Fruit fly (Drosophila melanogaster) whole organism, pupa: ENCODE results near the gene sls.

Experiments used
- CG10348 ChIP-seq: fragments of 200-800 bp; sonication (Bioruptor generic); IDR thresholded peaks from 2 replicates; pipeline ENCODE4 v1.3.6; 2022; ENCODE audit warnings: missing biosample characterization, missing genetic modification characterization
- CG12605 ChIP-seq: fragments of 200-800 bp; sonication (Bioruptor generic); IDR thresholded peaks from 2 replicates; pipeline ENCODE4 v1.3.6; 2022; ENCODE audit warnings: missing biosample characterization, missing genetic modification characterization
- CG13204 ChIP-seq: fragments of 200-800 bp; sonication (Bioruptor generic); optimal IDR thresholded peaks from 2 replicates; lab custom pipeline; 2018; ENCODE audit warnings: missing biosample characterization, mild to moderate bottlenecking, missing genetic modification characterization, moderate library complexity
- CG14655 ChIP-seq: fragments of 200-800 bp; sonication (Bioruptor generic); optimal IDR thresholded peaks from 3 replicates; lab custom pipeline; 2017; ENCODE audit warnings: mild to moderate bottlenecking, missing biosample characterization, missing genetic modification reagents, missing genetic modification characterization
- CG15710 ChIP-seq: fragments of 200-800 bp; sonication (Bioruptor generic); optimal IDR thresholded peaks from 2 replicates; lab custom pipeline; 2018; ENCODE audit warnings: missing biosample characterization, mild to moderate bottlenecking, missing genetic modification characterization, moderate library complexity
- CG17806 ChIP-seq: fragments of 200-800 bp; sonication (Bioruptor generic); optimal IDR thresholded peaks from 2 replicates; lab custom pipeline; 2018; ENCODE audit warnings: missing biosample characterization, mild to moderate bottlenecking, missing genetic modification characterization, moderate library complexity
- CG32121 ChIP-seq: fragments of 200-800 bp; sonication (Bioruptor generic); IDR thresholded peaks from 2 replicates; pipeline ENCODE4 v1.3.6; 2022; ENCODE audit warnings: missing biosample characterization, missing genetic modification characterization
- CG34367 ChIP-seq: fragments of 200-800 bp; sonication (Bioruptor generic); optimal IDR thresholded peaks from 2 replicates; lab custom pipeline; 2018; ENCODE audit warnings: missing biosample characterization, mild to moderate bottlenecking, missing genetic modification characterization
- CG4496 ChIP-seq: fragments of 200-800 bp; sonication (Bioruptor generic); IDR thresholded peaks from 3 replicates; pipeline ENCODE4 v1.3.6; 2022; ENCODE audit warnings: missing biosample characterization, missing genetic modification characterization
- CG8159 ChIP-seq: fragments of 200-800 bp; sonication (Bioruptor generic); optimal IDR thresholded peaks from 3 replicates; lab custom pipeline; 2018; ENCODE audit warnings: missing biosample characterization, mild to moderate bottlenecking, missing genetic modification characterization, moderate library complexity
- CG8301 ChIP-seq: fragments of 200-800 bp; sonication (Bioruptor generic); optimal IDR thresholded peaks from 2 replicates; lab custom pipeline; 2018; ENCODE audit warnings: missing biosample characterization, mild to moderate bottlenecking, missing genetic modification characterization
- CG9948 ChIP-seq: fragments of 200-800 bp; sonication (Bioruptor generic); optimal IDR thresholded peaks from 2 replicates; lab custom pipeline; 2018; ENCODE audit warnings: missing biosample characterization, mild to moderate bottlenecking, missing genetic modification characterization, moderate library complexity
- D1 ChIP-seq: fragments of 200-800 bp; sonication (Bioruptor generic); optimal IDR thresholded peaks from 2 replicates; lab custom pipeline; 2018; ENCODE audit warnings: missing biosample characterization, mild to moderate bottlenecking, missing genetic modification characterization, moderate library complexity
- EcR ChIP-seq: fragments of 200-800 bp; sonication (Bioruptor generic); optimal IDR thresholded peaks from 3 replicates; lab custom pipeline; 2019; ENCODE audit warnings: missing biosample characterization, missing genetic modification characterization, mild to moderate bottlenecking, moderate library complexity, missing genetic modification reagents
- Ets98B ChIP-seq: fragments of 200-800 bp; sonication (Bioruptor generic); IDR thresholded peaks from 2 replicates; pipeline ENCODE4 v1.3.6; 2022; ENCODE audit warnings: missing biosample characterization, missing genetic modification characterization
- Pif1A ChIP-seq: fragments of 200-800 bp; sonication (Bioruptor generic); optimal IDR thresholded peaks from 3 replicates; lab custom pipeline; 2016; ENCODE audit warnings: missing biosample characterization, missing genetic modification characterization
- Pif1B ChIP-seq: fragments of 200-800 bp; sonication (Bioruptor generic); optimal IDR thresholded peaks from 3 replicates; lab custom pipeline; 2016; ENCODE audit warnings: missing biosample characterization, missing genetic modification characterization
- Snoo ChIP-seq: fragments of 200-800 bp; sonication (Bioruptor generic); optimal IDR thresholded peaks from 3 replicates; lab custom pipeline; 2017; ENCODE audit warnings: missing biosample characterization, mild to moderate bottlenecking, missing genetic modification characterization, inconsistent platforms
- fd96Ca ChIP-seq: fragments of 200-800 bp; sonication (Bioruptor generic); IDR thresholded peaks from 3 replicates; pipeline ENCODE4 v1.3.6; 2022; ENCODE audit warnings: missing biosample characterization, missing genetic modification characterization
- gl ChIP-seq: fragments of 200-800 bp; sonication (Bioruptor generic); optimal IDR thresholded peaks from 2 replicates; lab custom pipeline; 2018; ENCODE audit warnings: missing biosample characterization, mild to moderate bottlenecking, missing genetic modification characterization
- rn ChIP-seq: fragments of 200-800 bp; sonication (Bioruptor generic); IDR thresholded peaks from 2 replicates; pipeline ENCODE4 v1.3.6; 2022; ENCODE audit warnings: missing biosample characterization, missing genetic modification characterization

The sls gene

dm6 chr3L:2162019-2162418, 46.6 kb upstream of the sls start:
- TF ChIP-seq CG12605 (peak; percentile 91), EcR (GFP tag; lab: Kevin White, UChicago) (no peak), Snoo (tag; lab: Kevin White, UChicago) (peak; percentile 82), Pif1B (peak; percentile 80), Pif1A (peak; percentile 87), CG32121 (peak; percentile 95), CG34367 (tag; lab: Kevin White, UChicago) (peak; percentile 53), fd96Ca (GFP tag; lab: Robert Waterston, UW) (peak; percentile 98), CG9948 (tag; lab: Kevin White, UChicago) (peak; percentile 74), Ets98B (GFP tag; lab: Robert Waterston, UW) (peak; percentile 98), CG4496 (GFP tag; lab: Robert Waterston, UW) (peak; percentile 97), gl (tag; lab: Kevin White, UChicago) (peak; percentile 36), D1 (peak; percentile 6), CG14655 (GFP tag; lab: Kevin White, UChicago) (peak; percentile 95), CG10348 (GFP tag; lab: Robert Waterston, UW) (peak; percentile 83), CG13204 (GFP tag; lab: Kevin White, UChicago) (no peak), CG17806 (tag; lab: Kevin White, UChicago) (peak; percentile 86), CG8159 (tag; lab: Kevin White, UChicago) (peak; percentile 72), CG15710 (tag; lab: Kevin White, UChicago) (peak; percentile 68), CG8301 (tag; lab: Kevin White, UChicago) (peak; percentile 93), rn (GFP tag; lab: Robert Waterston, UW) (peak; percentile 90)
- TF ChIP-seq, all 21 proteins: peak for 19

dm6 chr3L:2159817-2160216, 44.4 kb upstream of the sls start:
- no peak for TF ChIP-seq EcR (GFP tag; lab: Kevin White, UChicago)
- TF ChIP-seq CG34367 (tag; lab: Kevin White, UChicago) = no peak
- no peak for TF ChIP-seq CG17806 (tag; lab: Kevin White, UChicago)
- TF ChIP-seq CG15710 (tag; lab: Kevin White, UChicago) = no peak
- TF ChIP-seq gl (tag; lab: Kevin White, UChicago) = no peak
- no peak for TF ChIP-seq CG9948 (tag; lab: Kevin White, UChicago)
- TF ChIP-seq Ets98B (GFP tag; lab: Robert Waterston, UW) = no peak
- TF ChIP-seq Pif1A = no peak
- no peak for TF ChIP-seq CG14655 (GFP tag; lab: Kevin White, UChicago)
- TF ChIP-seq fd96Ca (GFP tag; lab: Robert Waterston, UW) = no peak
- TF ChIP-seq CG4496 (GFP tag; lab: Robert Waterston, UW) = no peak
- TF ChIP-seq CG10348 (GFP tag; lab: Robert Waterston, UW) = no peak
- TF ChIP-seq CG12605 = no peak

- TF ChIP-seq CG8159 (tag; lab: Kevin White, UChicago) (peak; percentile 20), CG34367 (tag; lab: Kevin White, UChicago) (no peak), CG12605 (no peak), EcR (GFP tag; lab: Kevin White, UChicago) (no peak), CG13204 (GFP tag; lab: Kevin White, UChicago) (no peak), CG15710 (tag; lab: Kevin White, UChicago) (no peak), CG17806 (tag; lab: Kevin White, UChicago) (no peak), D1 (no peak), CG4496 (GFP tag; lab: Robert Waterston, UW) (no peak), CG10348 (GFP tag; lab: Robert Waterston, UW) (no peak), CG8301 (tag; lab: Kevin White, UChicago) (peak; percentile 38), CG14655 (GFP tag; lab: Kevin White, UChicago) (peak; percentile 26), fd96Ca (GFP tag; lab: Robert Waterston, UW) (no peak), Ets98B (GFP tag; lab: Robert Waterston, UW) (peak; percentile 28; the same call in 1 of the 2 replicates), Pif1A (peak; percentile 8), Pif1B (no peak), CG9948 (tag; lab: Kevin White, UChicago) (peak; percentile 12), CG32121 (no peak), gl (tag; lab: Kevin White, UChicago) (no peak), rn (GFP tag; lab: Robert Waterston, UW) (no peak), Snoo (tag; lab: Kevin White, UChicago) (no peak)
These were observed 43.4 kb upstream of the sls start for dm6 chr3L:2158689-2159310.

- no peak for TF ChIP-seq fd96Ca (GFP tag; lab: Robert Waterston, UW)
- no peak for TF ChIP-seq D1
- no peak for TF ChIP-seq CG9948 (tag; lab: Kevin White, UChicago)
- TF ChIP-seq Ets98B (GFP tag; lab: Robert Waterston, UW) = no peak
- TF ChIP-seq rn (GFP tag; lab: Robert Waterston, UW) = no peak
- no peak for TF ChIP-seq CG12605
- TF ChIP-seq CG4496 (GFP tag; lab: Robert Waterston, UW) = 0 out of 3 replicates have a peak, but pooled peaks have one; percentile 10
- TF ChIP-seq CG10348 (GFP tag; lab: Robert Waterston, UW) = no peak
- TF ChIP-seq Pif1B = no peak
- no peak for TF ChIP-seq gl (tag; lab: Kevin White, UChicago)
- no peak for TF ChIP-seq CG8301 (tag; lab: Kevin White, UChicago)
- peak; percentile 47 for TF ChIP-seq EcR (GFP tag; lab: Kevin White, UChicago)
- TF ChIP-seq CG17806 (tag; lab: Kevin White, UChicago) = no peak
- TF ChIP-seq CG15710 (tag; lab: Kevin White, UChicago) = no peak
- no peak for TF ChIP-seq CG32121
- no peak for TF ChIP-seq CG8159 (tag; lab: Kevin White, UChicago)
- no peak for TF ChIP-seq Pif1A
- no peak for TF ChIP-seq CG14655 (GFP tag; lab: Kevin White, UChicago)
- peak; percentile 47 for TF ChIP-seq CG13204 (GFP tag; lab: Kevin White, UChicago)
- no peak for TF ChIP-seq CG34367 (tag; lab: Kevin White, UChicago)
- TF ChIP-seq Snoo (tag; lab: Kevin White, UChicago) = no peak
- TF ChIP-seq, all 21 proteins: peak for 3
These were observed 42.1 kb upstream of the sls start for dm6 chr3L:2157427-2157931.
